Worm (Caenorhabditis elegans) whole organism, L4/young adult: ENCODE data around the gene B0222.11.

ENCODE experiments used
- dao-5 ChIP-seq: sonication (generic microtip); optimal IDR thresholded peaks from 2 replicates; lab custom pipeline; 2016; ENCODE audit warnings: missing genotype, missing genetic modification characterization, moderate library complexity, missing compliant biosample characterization
- him-1 ChIP-seq: sonication (generic microtip); optimal IDR thresholded peaks from 2 replicates; lab custom pipeline; 2016; ENCODE audit warnings: missing genotype, missing genetic modification reagents, missing genetic modification characterization, missing compliant biosample characterization

DNA sequence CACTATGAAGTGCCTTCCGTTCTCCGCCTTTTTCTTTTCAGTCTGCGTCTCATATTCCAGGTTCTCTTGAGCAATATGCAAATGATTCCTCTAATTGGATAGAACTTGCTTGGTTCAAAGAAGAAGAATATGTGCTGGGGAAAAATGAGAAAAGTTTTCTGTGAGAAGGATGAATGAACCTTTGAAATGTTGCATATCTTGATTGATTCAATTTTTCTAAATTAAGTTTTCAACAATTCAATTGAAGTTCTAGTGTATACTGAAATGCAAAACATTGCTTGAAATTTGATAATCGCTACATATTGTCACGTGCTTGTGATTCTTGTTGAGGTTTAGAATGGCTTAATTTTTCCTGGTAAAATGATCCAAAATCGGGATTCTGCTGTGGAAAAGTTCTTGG, 10.4 kb downstream of the B0222.11 start:
- no peak for TF ChIP-seq dao-5
- TF ChIP-seq him-1 (tag; lab: Kevin White, UChicago), result no peak
